Worm (Caenorhabditis elegans): ENCODE data around the gene lgc-22.
"Not testable (repeated sequence)": the region's sequence is repeated elsewhere in the genome, so short reads cannot be mapped to it uniquely, and the experiment has no call there.

The lgc-22 gene

ce11 chrIV:4347578-4348003 is 46.5 kb downstream of the lgc-22 start (continued):
- TF ChIP-seq F44E2.7 (GFP tag; IDR thresholded peaks at IDR 0.05) (no peak), lsy-2 (tag; optimal IDR thresholded peaks at IDR 0.05) (no peak), dve-1 (tag; optimal IDR thresholded peaks at IDR 0.05; ENCODE audit: insufficient read depth) (no peak), nhr-102 (tag; optimal IDR thresholded peaks at IDR 0.05) (no peak), ceh-44 (GFP tag; IDR thresholded peaks at IDR 0.05) (0 out of 2 replicates have a peak, but pooled peaks have one; percentile 25), fkh-10 (GFP tag; optimal IDR thresholded peaks at IDR 0.05) (no peak), mes-2 (tag; optimal IDR thresholded peaks at IDR 0.05; ENCODE audit: poor library complexity, severe bottlenecking) (peak; percentile 29), hlh-11 (tag; optimal IDR thresholded peaks at IDR 0.05) (no peak), ceh-62 (tag; optimal IDR thresholded peaks at IDR 0.05) (no peak), tra-1 (GFP tag; IDR thresholded peaks at IDR 0.05) (no peak), zfp-2 (tag; optimal IDR thresholded peaks at IDR 0.05) (no peak), madf-5 (GFP tag; IDR thresholded peaks at IDR 0.05) (no peak), nhr-11 (tag; optimal IDR thresholded peaks at IDR 0.05) (no peak), arid-1 (GFP tag; conservative IDR thresholded peaks at IDR 0.05) (peak; percentile 16), rbr-2 (tag; optimal IDR thresholded peaks at IDR 0.05) (no peak), nhr-48 (tag; optimal IDR thresholded peaks at IDR 0.05) (no peak), lin-38 (GFP tag; IDR thresholded peaks at IDR 0.05) (peak; percentile 95), ZK337.2 (GFP tag; IDR thresholded peaks at IDR 0.05) (no peak), F49E8.2 (tag; optimal IDR thresholded peaks at IDR 0.05; ENCODE audit: borderline replicate concordance) (peak; percentile 68), nhr-28 (tag; optimal IDR thresholded peaks at IDR 0.05) (no peak), ztf-11 (tag; optimal IDR thresholded peaks at IDR 0.05) (no peak), nhr-6 (tag; optimal IDR thresholded peaks at IDR 0.05) (no peak), Y48G9A.11 (GFP tag; IDR thresholded peaks at IDR 0.05) (0 out of 2 replicates have a peak, but pooled peaks have one; percentile 49), T26A8.4 (GFP tag; IDR thresholded peaks at IDR 0.05) (peak; percentile 51; the same call in 1 of the 2 replicates), nhr-111 (GFP tag; optimal IDR thresholded peaks at IDR 0.05) (no peak), snpc-1.2 (GFP tag; IDR thresholded peaks at IDR 0.05) (peak; percentile 90), sdz-12 (GFP tag; optimal IDR thresholded peaks at IDR 0.05) (no peak), unc-62 (GFP tag; optimal IDR thresholded peaks at IDR 0.05 in 1 of 2) (no peak), unc-62 (tag; optimal IDR thresholded peaks at IDR 0.05) (no peak), duxl-1 (tag; optimal IDR thresholded peaks at IDR 0.05; ENCODE audit: poor library complexity) (peak; percentile 56)

ce11 chrIV:4348146-4348545 is 47.0 kb downstream of the lgc-22 start, which contains the start of gene W03B1.5:
W03B1.5 (plus strand) TSS chrIV:4348446.
- TF ChIP-seq ZK546.5 (tag; optimal IDR thresholded peaks at IDR 0.05); hmg-1.1 (GFP tag; IDR thresholded peaks at IDR 0.05); F37D6.2 (tag; optimal IDR thresholded peaks at IDR 0.05): not testable (repeated sequence)
